Fruit fly (Drosophila melanogaster) whole organism: ENCODE data around the gene CG11029.

Experiments used
- CG8478 ChIP-seq: fragments of >200 bp; optimal IDR thresholded peaks from 2 replicates; lab custom pipeline; 2018; ENCODE audit warnings: inconsistent platforms
- Dll ChIP-seq: fragments of >200 bp; optimal IDR thresholded peaks from 2 replicates; lab custom pipeline; 2017
- pan ChIP-seq: fragments of >200 bp; optimal IDR thresholded peaks from 2 replicates; lab custom pipeline; 2017
- psq ChIP-seq: fragments of >200 bp; optimal IDR thresholded peaks from 2 replicates; lab custom pipeline; 2017
- usp ChIP-seq: fragments of >200 bp; optimal IDR thresholded peaks from 2 replicates; lab custom pipeline; 2017; ENCODE audit warnings: missing biosample characterization, missing genetic modification characterization, mixed read lengths

DNA sequence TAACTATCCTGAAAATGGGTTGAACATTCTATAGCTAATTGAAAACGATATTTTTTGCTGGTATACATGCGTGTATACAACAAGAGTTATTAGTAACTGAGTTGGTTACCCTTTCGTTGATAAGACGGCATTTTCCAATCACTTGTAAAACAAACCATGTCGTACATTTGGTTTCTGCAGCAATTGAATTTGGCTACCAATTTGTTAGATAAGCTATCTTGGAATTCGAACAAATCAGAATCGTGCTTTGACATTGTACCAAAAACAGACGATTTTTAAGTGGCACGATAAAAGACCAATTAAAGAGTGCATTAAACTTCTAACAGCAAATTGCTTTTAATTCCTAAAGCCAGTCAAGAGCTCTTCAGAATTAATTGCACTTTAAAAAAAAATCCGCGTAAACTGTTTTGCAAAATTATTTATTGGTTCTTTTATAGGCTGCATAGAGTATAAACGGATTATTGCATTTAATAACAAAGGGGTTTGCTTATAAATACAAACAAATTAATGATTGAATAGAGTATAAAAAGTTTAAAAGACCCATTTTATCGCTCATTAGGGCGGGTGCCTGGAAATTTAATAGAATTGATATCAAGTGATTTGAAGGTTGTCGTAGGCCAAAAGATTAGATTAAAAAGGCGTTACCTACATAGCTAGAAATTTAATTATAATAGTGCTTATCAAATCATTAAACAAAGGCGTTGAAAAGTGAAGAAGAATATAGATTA is 45.0 kb downstream of the CG11029 start:
- TF ChIP-seq usp (GFP tag; lab: Kevin White, UChicago) = no peak
- TF ChIP-seq Dll (lab: Kevin White, UChicago) = no peak
- TF ChIP-seq psq (lab: Kevin White, UChicago) = no peak
- no peak for TF ChIP-seq pan (lab: Kevin White, UChicago)
- no peak for TF ChIP-seq CG8478 (lab: Kevin White, UChicago)
